Fruit fly (Drosophila melanogaster) whole organism, embryonic: Measurements from ENCODE around the gene CG2021.

Experiments used
- Atf3 ChIP-seq: fragments of 200-800 bp; sonication (Bioruptor generic); optimal IDR thresholded peaks from 3 replicates; lab custom pipeline; 2016; ENCODE audit warnings: missing biosample characterization, missing genetic modification characterization
- Bteb2 ChIP-seq: fragments of 200-800 bp; sonication (Bioruptor generic); optimal IDR thresholded peaks from 2 replicates; lab custom pipeline; 2016; ENCODE audit warnings: missing biosample characterization, missing genetic modification characterization
- CG10209 ChIP-seq: fragments of 200-800 bp; sonication (Bioruptor generic); optimal IDR thresholded peaks from 3 replicates; lab custom pipeline; 2017; ENCODE audit warnings: missing biosample characterization, mild to moderate bottlenecking, missing genetic modification characterization, missing genetic modification reagents
- CG10431 ChIP-seq: fragments of 200-800 bp; sonication (Bioruptor generic); optimal IDR thresholded peaks from 3 replicates; lab custom pipeline; 2018; ENCODE audit warnings: missing biosample characterization, mild to moderate bottlenecking, missing genetic modification characterization
- CG10565 ChIP-seq: fragments of 200-800 bp; sonication (Bioruptor generic); optimal IDR thresholded peaks from 3 replicates; lab custom pipeline; 2016; ENCODE audit warnings: missing biosample characterization, mild to moderate bottlenecking, missing genetic modification characterization
- CG11696 ChIP-seq: fragments of 200-800 bp; sonication (Bioruptor generic); IDR thresholded peaks from 2 replicates; pipeline ENCODE4 v1.3.6; 2022; ENCODE audit warnings: missing biosample characterization, missing genetic modification characterization
- CG13287 ChIP-seq: fragments of 200-800 bp; sonication (Bioruptor generic); IDR thresholded peaks from 2 replicates; pipeline ENCODE4 v1.3.6; 2022; ENCODE audit warnings: missing biosample characterization, missing genetic modification characterization; ENCODE audit not compliant: partially characterized antibody
- CG13424 ChIP-seq: fragments of 200-800 bp; sonication (Bioruptor generic); optimal IDR thresholded peaks from 2 replicates; lab custom pipeline; 2019; ENCODE audit warnings: missing biosample characterization, mild to moderate bottlenecking, missing genetic modification characterization, moderate library complexity
- CG14860 ChIP-seq: fragments of 200-800 bp; sonication (Bioruptor generic); IDR thresholded peaks from 3 replicates; pipeline ENCODE4 v1.3.6; 2022; ENCODE audit warnings: missing biosample characterization, missing genetic modification characterization; ENCODE audit not compliant: partially characterized antibody
- CG17912 ChIP-seq: fragments of 200-800 bp; sonication (Bioruptor generic); optimal IDR thresholded peaks from 2 replicates; lab custom pipeline; 2018; ENCODE audit warnings: missing biosample characterization, mild to moderate bottlenecking, missing genetic modification characterization
- CG2116 ChIP-seq: fragments of 200-800 bp; sonication (Bioruptor generic); optimal IDR thresholded peaks from 3 replicates; lab custom pipeline; 2018; ENCODE audit warnings: missing biosample characterization, mild to moderate bottlenecking, missing genetic modification characterization
- CG2199 ChIP-seq: fragments of 200-800 bp; sonication (Bioruptor generic); IDR thresholded peaks from 3 replicates; pipeline ENCODE4 v1.3.6; 2022; ENCODE audit warnings: missing biosample characterization, missing genetic modification characterization
- CG31224 ChIP-seq: fragments of 200-800 bp; sonication (Bioruptor generic); IDR thresholded peaks from 2 replicates; pipeline ENCODE4 v1.3.6; 2022; ENCODE audit warnings: missing biosample characterization, missing genetic modification characterization
- CG33213 ChIP-seq: fragments of 200-800 bp; sonication (Bioruptor generic); optimal IDR thresholded peaks from 3 replicates; lab custom pipeline; 2016; ENCODE audit warnings: missing biosample characterization, missing genetic modification characterization
- CG3838 ChIP-seq: fragments of 200-800 bp; sonication (Bioruptor generic); optimal IDR thresholded peaks from 3 replicates; lab custom pipeline; 2016; ENCODE audit warnings: missing biosample characterization, missing genetic modification characterization
- CG4617 ChIP-seq: fragments of 200-800 bp; sonication (Bioruptor generic); optimal IDR thresholded peaks from 3 replicates; lab custom pipeline; 2016; ENCODE audit warnings: missing biosample characterization, missing genetic modification characterization, borderline replicate concordance
- CG4854 ChIP-seq: fragments of 200-800 bp; sonication (Bioruptor generic); optimal IDR thresholded peaks from 2 replicates; lab custom pipeline; 2016; ENCODE audit warnings: missing biosample characterization, missing genetic modification characterization, inconsistent platforms
- CG8765 ChIP-seq: fragments of 200-800 bp; sonication (Bioruptor generic); IDR thresholded peaks from 2 replicates; pipeline ENCODE4 v1.3.6; 2022; ENCODE audit warnings: missing biosample characterization, missing genetic modification characterization
- CG9817 ChIP-seq: fragments of 200-800 bp; sonication (Bioruptor generic); optimal IDR thresholded peaks from 2 replicates; lab custom pipeline; 2018; ENCODE audit warnings: missing biosample characterization, mild to moderate bottlenecking, missing genetic modification characterization, moderate library complexity
- Dip2 ChIP-seq: fragments of 200-800 bp; sonication (Bioruptor generic); IDR thresholded peaks from 2 replicates; pipeline ENCODE4 v1.3.6; 2022; ENCODE audit warnings: missing biosample characterization, missing genetic modification characterization
- E2f2 ChIP-seq: fragments of 200-800 bp; sonication (Bioruptor generic); IDR thresholded peaks from 2 replicates; pipeline ENCODE4 v1.3.6; 2022; ENCODE audit warnings: missing biosample characterization, missing genetic modification characterization
- HHEX ChIP-seq: fragments of 200-800 bp; sonication (Bioruptor generic); optimal IDR thresholded peaks from 3 replicates; lab custom pipeline; 2017; ENCODE audit warnings: missing biosample characterization, mild to moderate bottlenecking, missing genetic modification characterization, missing genetic modification reagents
- Hey ChIP-seq: fragments of 200-800 bp; sonication (Bioruptor generic); optimal IDR thresholded peaks from 3 replicates; lab custom pipeline; 2018; ENCODE audit warnings: missing biosample characterization, mild to moderate bottlenecking, missing genetic modification characterization
- Hmx ChIP-seq: fragments of 200-800 bp; sonication (Bioruptor generic); optimal IDR thresholded peaks from 2 replicates; lab custom pipeline; 2016; ENCODE audit warnings: missing biosample characterization, missing genetic modification characterization
- Hr3 ChIP-seq: fragments of 200-800 bp; sonication (Bioruptor generic); optimal IDR thresholded peaks from 3 replicates; lab custom pipeline; 2016; ENCODE audit warnings: missing biosample characterization, missing genetic modification characterization
- Hr51 ChIP-seq, 2 experiments: fragments of 200-800 bp; sonication (Bioruptor generic); optimal IDR thresholded peaks; 2 replicates in 1 of 2; 3 replicates in 1 of 2; lab custom pipeline; 2016 to 2018; ENCODE audit warnings: missing biosample characterization in 2 of 2, missing genetic modification characterization in 2 of 2, mild to moderate bottlenecking in 1 of 2, moderate library complexity in 1 of 2
- Nf-YC ChIP-seq: fragments of 200-800 bp; optimal IDR thresholded peaks from 3 replicates; lab custom pipeline; 2019; ENCODE audit warnings: missing biosample characterization, mild to moderate bottlenecking, missing genetic modification characterization, moderate library complexity
- Optix ChIP-seq: fragments of 200-800 bp; sonication (Bioruptor generic); IDR thresholded peaks from 3 replicates; pipeline ENCODE4 v1.3.6; 2022; ENCODE audit warnings: missing biosample characterization, missing genetic modification characterization
- Six4 ChIP-seq: fragments of 200-800 bp; sonication (Bioruptor generic); optimal IDR thresholded peaks from 2 replicates; lab custom pipeline; 2016; ENCODE audit warnings: missing biosample characterization, missing genetic modification characterization
- Trl ChIP-seq, 3 experiments: fragments of >200 bp in 2 of 3; fragments of 200-800 bp in 1 of 3; sonication (Bioruptor generic) in 1 of 3; optimal IDR thresholded peaks; 2 replicates in 1 of 3; 3 replicates in 2 of 3; lab custom pipeline; 2016 to 2017; ENCODE audit warnings: missing biosample characterization in 1 of 3, missing genetic modification characterization in 1 of 3
- Vsx1 ChIP-seq: fragments of 200-800 bp; sonication (Bioruptor generic); optimal IDR thresholded peaks from 2 replicates; lab custom pipeline; 2017; ENCODE audit warnings: missing biosample characterization, mild to moderate bottlenecking, missing genetic modification characterization, missing genetic modification reagents
- amos ChIP-seq: fragments of 200-800 bp; sonication (Bioruptor generic); IDR thresholded peaks from 2 replicates; pipeline ENCODE4 v1.3.6; 2022; ENCODE audit warnings: missing biosample characterization, missing genetic modification characterization; ENCODE audit not compliant: partially characterized antibody
- ase ChIP-seq: fragments of 200-800 bp; sonication (Bioruptor generic); IDR thresholded peaks from 3 replicates; pipeline ENCODE4 v1.3.6; 2022; ENCODE audit warnings: missing biosample characterization, missing genetic modification characterization
- bsh ChIP-seq, 2 experiments: fragments of 200-800 bp; sonication (Bioruptor generic); optimal IDR thresholded peaks; 2 replicates each; lab custom pipeline; 2017 to 2018; ENCODE audit warnings: mild to moderate bottlenecking in 2 of 2, missing biosample characterization in 2 of 2, missing genetic modification characterization in 2 of 2, moderate library complexity in 1 of 2
- corto ChIP-seq: fragments of 200-800 bp; sonication (Bioruptor generic); optimal IDR thresholded peaks from 2 replicates; lab custom pipeline; 2016; ENCODE audit warnings: missing biosample characterization, mild to moderate bottlenecking, missing genetic modification characterization, moderate library complexity
- eve ChIP-seq, 2 experiments: fragments of >200 bp; optimal IDR thresholded peaks; 2 replicates each; lab custom pipeline; 2017; ENCODE audit warnings: missing biosample characterization in 2 of 2, missing genetic modification characterization in 2 of 2
- ewg ChIP-seq: fragments of 200-800 bp; sonication (Bioruptor generic); optimal IDR thresholded peaks from 3 replicates; lab custom pipeline; 2017; ENCODE audit warnings: mild to moderate bottlenecking, missing biosample characterization, missing genetic modification reagents, missing genetic modification characterization
- ham ChIP-seq: fragments of 200-800 bp; sonication (Bioruptor generic); IDR thresholded peaks from 2 replicates; pipeline ENCODE4 v1.3.6; 2022; ENCODE audit warnings: missing biosample characterization, missing genetic modification characterization
- hbn ChIP-seq: fragments of 200-800 bp; sonication (Bioruptor generic); IDR thresholded peaks from 2 replicates; pipeline ENCODE4 v1.3.6; 2022; ENCODE audit warnings: missing biosample characterization, missing genetic modification characterization; ENCODE audit not compliant: partially characterized antibody
- lab ChIP-seq: fragments of 200-800 bp; sonication (Bioruptor generic); optimal IDR thresholded peaks from 3 replicates; lab custom pipeline; 2017; ENCODE audit warnings: missing biosample characterization, missing genetic modification characterization, mild to moderate bottlenecking, moderate library complexity, missing genetic modification reagents
- mirr ChIP-seq: fragments of 200-800 bp; sonication (Bioruptor generic); optimal IDR thresholded peaks from 3 replicates; lab custom pipeline; 2018; ENCODE audit warnings: missing biosample characterization, mild to moderate bottlenecking, missing genetic modification characterization
- nom ChIP-seq: fragments of 200-800 bp; sonication (Bioruptor generic); optimal IDR thresholded peaks from 2 replicates; lab custom pipeline; 2017; ENCODE audit warnings: missing biosample characterization, missing genetic modification characterization, mild to moderate bottlenecking, moderate library complexity, missing genetic modification reagents
- ranshi ChIP-seq: fragments of 200-800 bp; sonication (Bioruptor generic); IDR thresholded peaks from 2 replicates; pipeline ENCODE4 v1.3.6; 2022; ENCODE audit warnings: missing biosample characterization, missing genetic modification characterization
- sima ChIP-seq: fragments of 200-800 bp; sonication (Bioruptor generic); optimal IDR thresholded peaks from 2 replicates; lab custom pipeline; 2016; ENCODE audit warnings: missing biosample characterization, missing genetic modification characterization
- stwl ChIP-seq: fragments of 200-800 bp; sonication (Bioruptor generic); optimal IDR thresholded peaks from 3 replicates; lab custom pipeline; 2018; ENCODE audit warnings: missing biosample characterization, mild to moderate bottlenecking, missing genetic modification characterization, moderate library complexity
- usp ChIP-seq: fragments of >200 bp; optimal IDR thresholded peaks from 2 replicates; lab custom pipeline; 2017; ENCODE audit warnings: missing biosample characterization, missing genetic modification characterization
- vnd ChIP-seq: fragments of 200-800 bp; sonication (Bioruptor generic); IDR thresholded peaks from 3 replicates; pipeline ENCODE4 v1.3.6; 2022; ENCODE audit warnings: missing biosample characterization, missing genetic modification characterization; ENCODE audit not compliant: partially characterized antibody

The CG2021 gene

DNA sequence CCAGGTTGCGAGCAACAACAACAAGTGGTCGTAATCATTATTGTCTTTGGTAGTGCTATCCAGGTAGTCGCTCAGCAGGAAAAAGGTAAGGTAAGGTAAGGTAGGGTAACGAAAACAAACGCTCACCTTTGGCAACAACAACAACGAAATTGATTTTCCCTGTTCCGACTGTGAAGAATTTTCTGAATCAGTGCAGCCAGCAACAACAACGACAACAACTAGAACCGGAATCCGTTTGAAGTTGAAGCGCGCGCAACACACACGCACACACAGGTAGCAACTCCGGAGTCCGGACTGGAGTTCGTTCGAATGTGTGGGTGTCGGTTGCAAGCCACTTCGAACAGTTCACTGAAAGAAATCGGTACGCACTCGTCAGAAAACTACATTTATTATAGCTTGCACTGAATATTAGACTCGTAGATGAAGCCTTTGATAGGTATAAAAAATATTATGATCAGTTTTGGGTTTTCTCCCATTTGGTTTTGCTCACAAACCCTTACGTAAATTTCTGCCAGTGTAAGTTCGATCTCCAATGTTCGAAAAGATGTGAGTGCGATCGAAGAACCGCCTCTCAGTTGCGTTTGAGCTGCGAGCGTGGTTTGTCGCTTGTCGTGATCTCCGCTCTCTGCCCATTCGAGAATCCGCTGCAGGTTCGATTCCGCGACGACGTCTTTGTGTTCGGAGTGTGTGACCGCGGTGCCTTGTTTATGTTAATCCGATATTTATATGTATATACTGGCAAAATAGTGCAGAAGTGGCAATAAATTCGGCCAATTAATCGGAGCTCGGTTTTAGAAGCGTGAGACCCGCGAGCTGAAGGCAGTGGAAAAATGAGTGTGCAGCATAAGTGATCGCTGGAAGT, 30.6 kb downstream of the CG2021 start, which contains the start of gene CG13921 (continued):
- TF ChIP-seq CG10565: peak; percentile 99
- TF ChIP-seq CG9817 (tag; lab: Kevin White, UChicago): peak; percentile 98
- peak; percentile 95 for TF ChIP-seq stwl (tag; lab: Kevin White, UChicago)
- peak; percentile 86 for TF ChIP-seq CG2116 (GFP tag; lab: Kevin White, UChicago)
- TF ChIP-seq corto (GFP tag; lab: Kevin White, UChicago): peak; percentile 98
- TF ChIP-seq Atf3 (GFP tag; lab: Kevin White, UChicago): peak; percentile 98
- peak; percentile 98 for TF ChIP-seq Bteb2 (GFP tag; lab: Kevin White, UChicago)
- TF ChIP-seq Hr3: peak; percentile 98
- TF ChIP-seq CG10209 (GFP tag; lab: Kevin White, UChicago): peak; percentile 99
- TF ChIP-seq CG13287 (GFP tag; lab: Robert Waterston, UW): no peak
- peak; percentile 99 for TF ChIP-seq CG4617
- peak; percentile 98 for TF ChIP-seq sima (GFP tag; lab: Kevin White, UChicago)
- peak; percentile 98 to 99 for TF ChIP-seq bsh (GFP tag; optimal IDR thresholded peaks at IDR 0.05; lab: Kevin White, UChicago)
- TF ChIP-seq Optix: peak; percentile 99
- TF ChIP-seq CG14860 (GFP tag; lab: Robert Waterston, UW): no peak
- TF ChIP-seq Trl (optimal IDR thresholded peaks at IDR 0.05; lab: Kevin White, UChicago): peak; percentile 32 to 35
- TF ChIP-seq Trl (GFP tag; optimal IDR thresholded peaks at IDR 0.05; lab: Kevin White, UChicago): peak; percentile 100
- TF ChIP-seq nom: peak; percentile 99
- TF ChIP-seq usp (GFP tag; lab: Kevin White, UChicago): no peak
- TF ChIP-seq CG11696 (GFP tag; lab: Robert Waterston, UW): peak; percentile 96
- TF ChIP-seq CG8765: peak; percentile 99
- peak; percentile 79 for TF ChIP-seq Dip2 (GFP tag; lab: Robert Waterston, UW)
- TF ChIP-seq CG33213 (GFP tag; lab: Kevin White, UChicago): peak; percentile 99
- peak; percentile 100 for TF ChIP-seq Six4 (GFP tag; lab: Kevin White, UChicago)
- peak; percentile 97 for TF ChIP-seq Vsx1 (GFP tag; lab: Kevin White, UChicago)
- peak; percentile 88 for TF ChIP-seq Nf-YC
- peak; percentile 100 for TF ChIP-seq CG2199 (GFP tag; lab: Robert Waterston, UW)
- TF ChIP-seq E2f2 (GFP tag; lab: Robert Waterston, UW): peak; percentile 85
- peak; percentile 96 for TF ChIP-seq ewg (GFP tag; lab: Kevin White, UChicago)
- TF ChIP-seq amos (GFP tag; lab: Robert Waterston, UW): no peak
- TF ChIP-seq CG31224: peak; percentile 96
- peak; percentile 96 for TF ChIP-seq CG3838 (GFP tag; lab: Kevin White, UChicago)
- no peak for TF ChIP-seq vnd (GFP tag; lab: Robert Waterston, UW)
- TF ChIP-seq hbn (GFP tag; lab: Robert Waterston, UW): no peak
- peak; percentile 87 for TF ChIP-seq Hey (tag; lab: Kevin White, UChicago)
- peak; percentile 87 for TF ChIP-seq CG17912 (GFP tag; lab: Kevin White, UChicago)
- TF ChIP-seq ranshi: peak; percentile 99
- TF ChIP-seq Hmx (GFP tag; lab: Kevin White, UChicago): peak; percentile 95
- TF ChIP-seq CG13424 (tag; lab: Kevin White, UChicago): peak; percentile 99
- TF ChIP-seq lab: peak; percentile 99
- TF ChIP-seq HHEX: peak; percentile 99
- TF ChIP-seq Hr51 (GFP tag; optimal IDR thresholded peaks at IDR 0.05; lab: Kevin White, UChicago): peak; percentile 97 to 99
- TF ChIP-seq CG4854 (GFP tag; lab: Kevin White, UChicago): peak; percentile 99
- peak; percentile 94 for TF ChIP-seq CG10431 (GFP tag; lab: Kevin White, UChicago)
- peak; percentile 89 for TF ChIP-seq mirr (GFP tag; lab: Kevin White, UChicago)
- peak in 1 of 2 experiments; percentile 100 for TF ChIP-seq eve (GFP tag; optimal IDR thresholded peaks at IDR 0.05; lab: Kevin White, UChicago)
- TF ChIP-seq ase (GFP tag; lab: Robert Waterston, UW): peak; percentile 98
- peak; percentile 96 for TF ChIP-seq ham (GFP tag; lab: Robert Waterston, UW)
